Fruit fly (Drosophila melanogaster): ENCODE data around the gene CG17744.

Gene CG17744

DNA sequence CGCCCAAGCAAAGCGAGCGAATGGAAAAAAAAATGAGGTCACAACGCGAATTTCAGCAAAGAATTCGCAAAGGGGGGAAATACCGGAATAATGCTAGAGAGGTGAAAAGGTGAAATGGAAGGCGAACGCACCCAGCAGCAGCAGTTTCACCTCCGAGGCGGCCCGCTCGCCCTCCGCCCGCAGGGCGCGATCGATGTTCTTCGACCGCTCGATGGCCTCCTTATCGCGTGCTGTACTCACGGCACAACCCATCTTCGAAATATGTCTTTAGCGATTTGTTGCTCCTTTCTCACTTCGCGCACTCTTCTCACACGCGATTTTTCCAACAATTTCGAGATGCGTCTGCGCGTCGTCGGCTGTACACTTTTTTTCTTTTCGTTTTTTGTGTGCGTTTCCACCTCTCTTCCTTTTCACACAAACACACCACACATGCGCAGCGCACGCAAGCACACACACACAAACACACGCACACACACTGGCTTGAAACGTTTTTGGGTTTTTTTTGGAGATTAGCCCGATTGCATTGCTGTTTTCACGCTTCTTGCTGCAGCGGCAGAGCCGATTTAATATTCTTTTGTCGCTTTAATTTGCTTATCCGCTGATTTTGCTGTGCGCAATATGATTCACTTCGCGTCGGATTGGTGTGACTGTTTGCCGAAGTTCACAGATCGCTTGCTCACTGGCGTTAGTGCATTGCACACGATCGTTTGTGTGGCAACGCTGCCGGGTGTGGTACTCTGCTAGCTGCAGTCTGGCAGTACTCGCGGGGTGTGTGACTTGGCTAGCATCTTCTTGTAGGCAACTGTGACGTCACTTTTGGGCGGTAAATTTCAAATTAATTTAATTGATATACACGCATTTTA, 47.0 kb downstream of the CG17744 start, which contains the start of gene Galphai:
Galphai (minus strand) TSS at position 658 of the 863 bp plus-strand sequence.
- TF ChIP-seq CG7101 (tag; optimal IDR thresholded peaks at IDR 0.05) (peak; percentile 60), CG12768 (GFP tag; optimal IDR thresholded peaks at IDR 0.05) (no peak), Hr96 (GFP tag; optimal IDR thresholded peaks at IDR 0.05) (no peak), Mnt (GFP tag; optimal IDR thresholded peaks at IDR 0.05) (peak; percentile 48), cic (GFP tag; optimal IDR thresholded peaks at IDR 0.05) (peak; percentile 34), cnc (optimal IDR thresholded peaks at IDR 0.05) (no peak), CG1620 (GFP tag; optimal IDR thresholded peaks at IDR 0.05) (peak; percentile 65), CG33017 (tag; optimal IDR thresholded peaks at IDR 0.05) (no peak), CG5204 (GFP tag; optimal IDR thresholded peaks at IDR 0.05) (no peak), bab1 (GFP tag; optimal IDR thresholded peaks at IDR 0.05) (peak; percentile 84), CG11617 (GFP tag; optimal IDR thresholded peaks at IDR 0.05) (no peak), tj (GFP tag; optimal IDR thresholded peaks at IDR 0.05) (peak; percentile 60), CG14711 (tag; optimal IDR thresholded peaks at IDR 0.05) (peak; percentile 4), Clk (GFP tag; optimal IDR thresholded peaks at IDR 0.05) (no peak), ovo (GFP tag; optimal IDR thresholded peaks at IDR 0.05) (peak; percentile 38), CG7045 (GFP tag; optimal IDR thresholded peaks at IDR 0.05) (no peak), pad (GFP tag; optimal IDR thresholded peaks at IDR 0.05) (peak; percentile 93), toe (GFP tag; optimal IDR thresholded peaks at IDR 0.05) (no peak), kay (GFP tag; ENCODE audit: borderline replicate concordance) (peak; percentile 99), Crg-1 (GFP tag; optimal IDR thresholded peaks at IDR 0.05) (peak; percentile 47)

- TF ChIP-seq CG14711 (tag; optimal IDR thresholded peaks at IDR 0.05): no peak
- TF ChIP-seq cnc (optimal IDR thresholded peaks at IDR 0.05): no peak
- TF ChIP-seq toe (GFP tag; optimal IDR thresholded peaks at IDR 0.05): no peak
- no peak for TF ChIP-seq kay (GFP tag; ENCODE audit: borderline replicate concordance)
- TF ChIP-seq Hr96 (GFP tag; optimal IDR thresholded peaks at IDR 0.05): no peak
- no peak for TF ChIP-seq Clk (GFP tag; optimal IDR thresholded peaks at IDR 0.05)
- no peak for TF ChIP-seq Mnt (GFP tag; optimal IDR thresholded peaks at IDR 0.05)
- no peak for TF ChIP-seq CG7045 (GFP tag; optimal IDR thresholded peaks at IDR 0.05)
- no peak for TF ChIP-seq CG7101 (tag; optimal IDR thresholded peaks at IDR 0.05)
- TF ChIP-seq CG5204 (GFP tag; optimal IDR thresholded peaks at IDR 0.05): no peak
- TF ChIP-seq bab1 (GFP tag; optimal IDR thresholded peaks at IDR 0.05): no peak
- no peak for TF ChIP-seq CG33017 (tag; optimal IDR thresholded peaks at IDR 0.05)
- no peak for TF ChIP-seq CG1620 (GFP tag; optimal IDR thresholded peaks at IDR 0.05)
- TF ChIP-seq cic (GFP tag; optimal IDR thresholded peaks at IDR 0.05): no peak
- no peak for TF ChIP-seq pad (GFP tag; optimal IDR thresholded peaks at IDR 0.05)
- TF ChIP-seq CG12768 (GFP tag; optimal IDR thresholded peaks at IDR 0.05): no peak
- no peak for TF ChIP-seq ovo (GFP tag; optimal IDR thresholded peaks at IDR 0.05)
Observed at dm6 chr3L:6978757-6979386, 47.7 kb downstream of the CG17744 start.

DNA sequence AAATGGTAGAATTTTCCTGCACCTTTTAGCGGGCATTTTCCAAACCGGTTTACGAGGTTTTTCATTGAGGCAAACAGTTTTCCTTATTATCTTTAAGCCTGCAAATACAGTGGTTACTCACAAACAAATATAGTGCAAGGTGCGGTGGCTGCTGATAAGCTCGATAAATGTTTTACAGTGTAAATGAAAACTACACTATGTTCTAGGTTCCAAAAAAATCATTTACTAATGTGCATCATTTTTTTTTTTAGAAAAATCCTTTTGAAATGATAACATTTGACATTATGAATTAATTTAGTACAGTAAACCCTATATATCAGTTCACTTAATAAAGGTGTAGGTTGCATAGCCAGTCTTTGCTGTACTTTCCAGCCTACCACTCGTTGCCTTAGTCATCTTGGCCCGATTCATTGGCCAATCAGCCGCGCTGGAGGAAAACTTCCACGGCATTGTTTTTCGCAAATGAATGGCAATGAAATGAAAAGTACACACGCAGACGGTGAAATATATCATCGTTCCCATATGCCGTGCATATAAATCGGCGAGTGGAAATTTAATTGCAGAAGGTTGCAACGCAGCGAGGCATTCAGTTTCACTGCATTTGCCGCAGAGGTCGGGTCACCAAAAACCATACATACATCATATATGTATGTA, 48.4 kb downstream of the CG17744 start:
- TF ChIP-seq Crg-1 (GFP tag; optimal IDR thresholded peaks at IDR 0.05): no peak
- no peak for TF ChIP-seq CG1620 (GFP tag; optimal IDR thresholded peaks at IDR 0.05)
- TF ChIP-seq toe (GFP tag; optimal IDR thresholded peaks at IDR 0.05): no peak

DNA sequence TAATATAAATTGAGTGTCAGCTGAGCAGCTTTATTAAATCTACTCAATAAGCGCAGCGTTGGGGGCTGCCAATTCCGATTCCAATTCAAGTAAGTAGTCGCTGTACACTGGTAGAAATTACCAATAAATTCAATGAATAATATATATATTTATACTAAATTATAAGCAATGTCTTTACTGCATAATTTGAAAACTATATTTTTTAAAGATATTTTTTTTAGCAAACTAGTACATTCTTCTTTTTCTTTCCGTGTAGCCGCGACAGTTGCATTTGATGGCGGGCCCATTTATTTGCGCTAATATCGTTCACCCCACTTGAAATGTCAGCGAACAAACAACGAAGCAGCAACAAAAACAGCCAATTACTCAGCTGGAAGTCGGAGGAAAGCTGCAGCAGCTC, 49.2 kb downstream of the CG17744 start:
- TF ChIP-seq kay (GFP tag; ENCODE audit: borderline replicate concordance) (peak; percentile 81), CG33017 (tag; optimal IDR thresholded peaks at IDR 0.05) (peak; percentile 92), CG5204 (GFP tag; optimal IDR thresholded peaks at IDR 0.05) (peak; percentile 52), cnc (optimal IDR thresholded peaks at IDR 0.05) (no peak), CG1620 (GFP tag; optimal IDR thresholded peaks at IDR 0.05) (peak; percentile 19), pad (GFP tag; optimal IDR thresholded peaks at IDR 0.05) (peak; percentile 59), CG12768 (GFP tag; optimal IDR thresholded peaks at IDR 0.05) (peak; percentile 89), Clk (GFP tag; optimal IDR thresholded peaks at IDR 0.05) (peak; percentile 44), tj (GFP tag; optimal IDR thresholded peaks at IDR 0.05) (peak; percentile 51), Hr96 (GFP tag; optimal IDR thresholded peaks at IDR 0.05) (peak; percentile 23), ovo (GFP tag; optimal IDR thresholded peaks at IDR 0.05) (peak; percentile 38), cic (GFP tag; optimal IDR thresholded peaks at IDR 0.05) (peak; percentile 54), CG7045 (GFP tag; optimal IDR thresholded peaks at IDR 0.05) (peak; percentile 85), Mnt (GFP tag; optimal IDR thresholded peaks at IDR 0.05) (peak; percentile 1), Crg-1 (GFP tag; optimal IDR thresholded peaks at IDR 0.05) (no peak), CG14711 (tag; optimal IDR thresholded peaks at IDR 0.05) (peak; percentile 82), toe (GFP tag; optimal IDR thresholded peaks at IDR 0.05) (peak; percentile 44), CG11617 (GFP tag; optimal IDR thresholded peaks at IDR 0.05) (peak; percentile 75), CG7101 (tag; optimal IDR thresholded peaks at IDR 0.05) (peak; percentile 86), bab1 (GFP tag; optimal IDR thresholded peaks at IDR 0.05) (peak; percentile 53)

DNA sequence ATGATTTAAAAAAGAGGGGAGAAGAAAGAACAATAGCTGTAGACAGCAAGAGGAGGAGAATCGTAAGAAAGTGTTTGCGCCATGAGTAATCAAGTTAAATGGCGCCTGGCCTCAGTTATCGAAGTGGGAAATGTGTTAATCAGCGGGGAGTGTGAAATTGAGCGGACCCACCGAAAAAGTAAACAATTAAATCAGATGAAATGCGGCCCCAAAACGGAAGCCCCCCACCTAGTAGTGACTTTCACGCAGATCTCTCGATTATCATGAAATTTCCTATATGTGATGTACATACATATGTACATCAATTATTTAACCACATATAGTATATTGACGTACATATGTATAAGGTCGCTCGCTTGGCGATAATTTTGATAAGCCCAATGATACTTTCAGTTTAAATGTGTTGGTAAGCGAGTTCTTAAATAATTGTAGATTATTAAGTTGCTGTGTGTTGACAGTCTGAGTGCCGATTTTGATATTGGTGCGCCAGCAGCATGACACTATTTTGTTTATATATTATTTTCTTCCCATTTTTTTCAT, 49.9 kb downstream of the CG17744 start:
- no peak for TF ChIP-seq CG7101 (tag; optimal IDR thresholded peaks at IDR 0.05)
- no peak for TF ChIP-seq Hr96 (GFP tag; optimal IDR thresholded peaks at IDR 0.05)
- TF ChIP-seq kay (GFP tag; ENCODE audit: borderline replicate concordance): peak; percentile 91
- TF ChIP-seq CG14711 (tag; optimal IDR thresholded peaks at IDR 0.05): no peak
- no peak for TF ChIP-seq Clk (GFP tag; optimal IDR thresholded peaks at IDR 0.05)

Measured in whole organism, adult.